Worm (Caenorhabditis elegans) whole organism, L4 larva: ENCODE data around the gene T14E8.2.

Source experiments
- D1046.2 ChIP-seq: fragments of 200-800 bp; sonication (Bioruptor generic); IDR thresholded peaks from 2 replicates; pipeline ENCODE4 v1.3.6; 2022; ENCODE audit warnings: missing genetic modification characterization, missing compliant biosample characterization
- F10B5.3 ChIP-seq: sonication (generic microtip); optimal IDR thresholded peaks from 2 replicates; lab custom pipeline; 2016; ENCODE audit warnings: mild to moderate bottlenecking, missing genetic modification characterization, missing compliant biosample characterization
- F37D6.2 ChIP-seq: sonication (generic microtip); optimal IDR thresholded peaks from 2 replicates; lab custom pipeline; 2016; ENCODE audit warnings: mild to moderate bottlenecking, missing genetic modification characterization, missing compliant biosample characterization
- T20F7.1 ChIP-seq: fragments of 200-800 bp; sonication (Bioruptor generic); optimal IDR thresholded peaks from 2 replicates; lab custom pipeline; 2018; ENCODE audit warnings: mild to moderate bottlenecking, missing genetic modification characterization, missing compliant biosample characterization
- T26A8.4 ChIP-seq: fragments of 200-800 bp; sonication (Bioruptor generic); IDR thresholded peaks from 2 replicates; pipeline ENCODE4 v1.3.6; 2022; ENCODE audit warnings: missing genetic modification characterization, missing compliant biosample characterization
- Y105C5A.15 ChIP-seq: fragments of 200-800 bp; sonication (Bioruptor generic); IDR thresholded peaks from 2 replicates; pipeline ENCODE4 v1.3.6; 2022; ENCODE audit warnings: missing genetic modification characterization, missing compliant biosample characterization
- ZK337.2 ChIP-seq: fragments of 200-800 bp; sonication (Bioruptor generic); IDR thresholded peaks from 2 replicates; pipeline ENCODE4 v1.3.6; 2022; ENCODE audit warnings: missing genetic modification reagents, missing genetic modification characterization, missing compliant biosample characterization
- ZK546.5 ChIP-seq, 2 experiments: sonication (generic microtip); optimal IDR thresholded peaks; 2 replicates each; lab custom pipeline; 2017; ENCODE audit warnings: missing biosample characterization in 2 of 2, missing genetic modification characterization in 2 of 2
- aha-1 ChIP-seq: fragments of 150-350 bp; peaks from one replicate; lab custom pipeline; 2014; ENCODE audit warnings: missing biosample characterization, missing genetic modification characterization
- aly-2 ChIP-seq: sonication (generic microtip); optimal IDR thresholded peaks from 2 replicates; lab custom pipeline; 2018; ENCODE audit warnings: missing biosample characterization, missing genetic modification characterization
- arid-1 ChIP-seq: fragments of 200-800 bp; sonication (Bioruptor generic); conservative IDR thresholded peaks from 2 replicates; pipeline ENCODE4 v1.3.6; 2022; ENCODE audit warnings: missing genetic modification reagents, missing genetic modification characterization, missing compliant biosample characterization
- ceh-20 ChIP-seq: fragments of 200-800 bp; sonication (Bioruptor generic); IDR thresholded peaks from 2 replicates; pipeline ENCODE4 v1.3.6; 2022; ENCODE audit warnings: missing genetic modification reagents, missing genetic modification characterization, missing compliant biosample characterization
- ceh-28 ChIP-seq: fragments of 150-350 bp; optimal IDR thresholded peaks from 2 replicates; lab custom pipeline; 2014; ENCODE audit warnings: missing biosample characterization, missing genetic modification reagents, missing genetic modification characterization
- ceh-62 ChIP-seq: sonication (generic microtip); optimal IDR thresholded peaks from 2 replicates; lab custom pipeline; 2017; ENCODE audit warnings: missing biosample characterization, missing genetic modification characterization
- ceh-82 ChIP-seq: sonication (generic microtip); optimal IDR thresholded peaks from 2 replicates; lab custom pipeline; 2017; ENCODE audit warnings: missing biosample characterization, missing genetic modification characterization
- cey-2 ChIP-seq: sonication (generic microtip); optimal IDR thresholded peaks from 3 replicates; lab custom pipeline; 2017; ENCODE audit warnings: missing genetic modification characterization, mild to moderate bottlenecking, missing compliant biosample characterization, antibody characterized with exemption, borderline replicate concordance; ENCODE audit not compliant: insufficient read depth
- ctbp-1 ChIP-seq: fragments of 200-800 bp; sonication (Bioruptor generic); IDR thresholded peaks from 2 replicates; pipeline ENCODE4 v1.3.6; 2022; ENCODE audit warnings: missing genetic modification reagents, missing genetic modification characterization, missing compliant biosample characterization
- daf-12 ChIP-seq: fragments of 150-350 bp; optimal IDR thresholded peaks from 2 replicates; lab custom pipeline; 2014; ENCODE audit warnings: missing biosample characterization, missing genetic modification reagents, missing genetic modification characterization
- daf-16 ChIP-seq, 3 experiments: sonication (generic microtip); optimal IDR thresholded peaks; 2 replicates each; lab custom pipeline; 2016 to 2017; ENCODE audit warnings: missing genetic modification characterization in 3 of 3, missing genetic modification reagents in 3 of 3, mild to moderate bottlenecking in 2 of 3, missing compliant biosample characterization in 2 of 3, missing biosample characterization in 1 of 3, moderate library complexity in 1 of 3
- daf-19 ChIP-seq: fragments of 200-800 bp; sonication (Bioruptor generic); conservative IDR thresholded peaks from 2 replicates; pipeline ENCODE4 v1.3.6; 2022; ENCODE audit warnings: missing genetic modification characterization, missing compliant biosample characterization
- dmd-9 ChIP-seq: fragments of 200-800 bp; sonication (Bioruptor generic); IDR thresholded peaks from 2 replicates; pipeline ENCODE4 v1.3.6; 2022; ENCODE audit warnings: missing genetic modification reagents, missing genetic modification characterization, missing compliant biosample characterization
- dpl-1 ChIP-seq: fragments of 150-350 bp; optimal IDR thresholded peaks from 2 replicates; lab custom pipeline; 2014; ENCODE audit warnings: missing biosample characterization, missing genetic modification reagents, missing genetic modification characterization
- dve-1 ChIP-seq: sonication (generic microtip); optimal IDR thresholded peaks from 2 replicates; lab custom pipeline; 2017; ENCODE audit warnings: antibody characterized with exemption, mild to moderate bottlenecking, missing genetic modification characterization, missing compliant biosample characterization; ENCODE audit not compliant: insufficient read depth
- egl-27 ChIP-seq: sonication (generic microtip); optimal IDR thresholded peaks from 3 replicates; lab custom pipeline; 2017; ENCODE audit warnings: missing biosample characterization, missing genetic modification reagents, missing genetic modification characterization
- egl-43 ChIP-seq: fragments of 200-800 bp; sonication (Bioruptor generic); IDR thresholded peaks from 2 replicates; pipeline ENCODE4 v1.3.6; 2022; ENCODE audit warnings: missing genetic modification reagents, missing genetic modification characterization, missing compliant biosample characterization
- fos-1 ChIP-seq: fragments of 150-350 bp; optimal IDR thresholded peaks from 2 replicates; lab custom pipeline; 2014; ENCODE audit warnings: missing biosample characterization, missing genetic modification characterization
- gei-8 ChIP-seq: fragments of 200-800 bp; sonication (Bioruptor generic); optimal IDR thresholded peaks from 2 replicates; lab custom pipeline; 2018; ENCODE audit warnings: mild to moderate bottlenecking, missing genetic modification characterization, missing compliant biosample characterization
- hif-1 ChIP-seq, 2 experiments: sonication (generic microtip); optimal IDR thresholded peaks; 2 replicates each; lab custom pipeline; 2016 to 2017; ENCODE audit warnings: missing compliant biosample characterization in 2 of 2, missing genetic modification characterization in 2 of 2, missing genetic modification reagents in 2 of 2, missing genotype in 2 of 2, mild to moderate bottlenecking in 1 of 2
- hlh-11 ChIP-seq: fragments of 200-800 bp; sonication (Bioruptor generic); optimal IDR thresholded peaks from 2 replicates; lab custom pipeline; 2018; ENCODE audit warnings: mild to moderate bottlenecking, missing genetic modification characterization, missing compliant biosample characterization
- hlh-30 ChIP-seq: sonication (generic microtip); optimal IDR thresholded peaks from 2 replicates; lab custom pipeline; 2017; ENCODE audit warnings: antibody characterized with exemption, mild to moderate bottlenecking, missing genetic modification characterization, missing compliant biosample characterization; ENCODE audit not compliant: insufficient read depth
- lin-15B ChIP-seq: fragments of 150-350 bp; sonication (generic microtip); optimal IDR thresholded peaks from 3 replicates; lab custom pipeline; 2014; ENCODE audit warnings: missing biosample characterization, missing genetic modification characterization
- lin-29 ChIP-seq: fragments of 200-800 bp; sonication (Bioruptor generic); IDR thresholded peaks from 2 replicates; pipeline ENCODE4 v1.3.6; 2022; ENCODE audit warnings: missing genetic modification reagents, missing genetic modification characterization, missing compliant biosample characterization
- madf-5 ChIP-seq, 2 experiments: fragments of 200-800 bp; sonication (Bioruptor generic); IDR thresholded peaks; 2 replicates each; pipeline ENCODE4 v1.3.6; 2022; ENCODE audit warnings: missing compliant biosample characterization in 2 of 2, missing genetic modification characterization in 2 of 2
- mdt-29 ChIP-seq: fragments of 200-800 bp; sonication (Bioruptor generic); IDR thresholded peaks from 2 replicates; pipeline ENCODE4 v1.3.6; 2022; ENCODE audit warnings: missing genetic modification reagents, missing genetic modification characterization, missing compliant biosample characterization
- mep-1 ChIP-seq: fragments of 150-350 bp; sonication (generic microtip); optimal IDR thresholded peaks from 3 replicates; lab custom pipeline; 2014; ENCODE audit warnings: missing biosample characterization, missing genetic modification characterization
- nhr-111 ChIP-seq: fragments of 200-800 bp; sonication (Bioruptor generic); optimal IDR thresholded peaks from 2 replicates; lab custom pipeline; 2018; ENCODE audit warnings: mild to moderate bottlenecking, missing genetic modification characterization, missing compliant biosample characterization
- nhr-25 ChIP-seq: sonication (generic microtip); optimal IDR thresholded peaks from 2 replicates; lab custom pipeline; 2017; ENCODE audit warnings: missing genetic modification characterization, mild to moderate bottlenecking, missing compliant biosample characterization, antibody characterized with exemption, moderate library complexity, borderline replicate concordance; ENCODE audit not compliant: insufficient read depth
- nhr-28 ChIP-seq: fragments of 150-350 bp; optimal IDR thresholded peaks from 2 replicates; lab custom pipeline; 2014; ENCODE audit warnings: missing biosample characterization, missing genetic modification characterization
- nhr-48 ChIP-seq: sonication (generic microtip); optimal IDR thresholded peaks from 2 replicates; lab custom pipeline; 2016; ENCODE audit warnings: mild to moderate bottlenecking, missing genetic modification characterization, missing compliant biosample characterization
- nhr-76 ChIP-seq: fragments of 150-350 bp; optimal IDR thresholded peaks from 2 replicates; lab custom pipeline; 2014; ENCODE audit warnings: missing biosample characterization, missing genetic modification characterization
- nhr-77 ChIP-seq: fragments of 150-350 bp; optimal IDR thresholded peaks from 2 replicates; lab custom pipeline; 2014; ENCODE audit warnings: missing biosample characterization, missing genetic modification characterization
- pqm-1 ChIP-seq: sonication (generic microtip); optimal IDR thresholded peaks from 2 replicates; lab custom pipeline; 2017; ENCODE audit warnings: missing biosample characterization, missing genetic modification characterization
- sdz-12 ChIP-seq: fragments of 200-800 bp; sonication (Bioruptor generic); optimal IDR thresholded peaks from 2 replicates; lab custom pipeline; 2018; ENCODE audit warnings: mild to moderate bottlenecking, missing genetic modification characterization, missing compliant biosample characterization
- spr-3 ChIP-seq: fragments of 200-800 bp; sonication (Bioruptor generic); optimal IDR thresholded peaks from 2 replicates; lab custom pipeline; 2018; ENCODE audit warnings: mild to moderate bottlenecking, missing genetic modification characterization, missing compliant biosample characterization
- tag-97 ChIP-seq: fragments of 200-800 bp; sonication (Bioruptor generic); IDR thresholded peaks from 2 replicates; pipeline ENCODE4 v1.3.6; 2022; ENCODE audit warnings: missing genetic modification characterization, missing compliant biosample characterization
- unc-39 ChIP-seq: sonication (generic microtip); optimal IDR thresholded peaks from 2 replicates; lab custom pipeline; 2017; ENCODE audit warnings: missing biosample characterization, missing genetic modification characterization
- zag-1 ChIP-seq: fragments of 150-350 bp; optimal IDR thresholded peaks from 2 replicates; lab custom pipeline; 2014; ENCODE audit warnings: missing biosample characterization, missing genetic modification characterization
- zfp-3 ChIP-seq: fragments of 200-800 bp; sonication (Bioruptor generic); conservative IDR thresholded peaks from 2 replicates; pipeline ENCODE4 v1.3.6; 2022; ENCODE audit warnings: missing genetic modification reagents, missing genetic modification characterization, missing compliant biosample characterization
- zip-11 ChIP-seq: fragments of 200-800 bp; sonication (Bioruptor generic); IDR thresholded peaks from 2 replicates; pipeline ENCODE4 v1.3.6; 2022; ENCODE audit warnings: missing genetic modification characterization, missing compliant biosample characterization

Gene T14E8.2

ce11 chrX:6593178-6593786 is 50.5 kb downstream of the T14E8.2 start (continued):
- TF ChIP-seq hlh-30 (peak; percentile 79), T20F7.1 (peak; percentile 57), D1046.2 (peak; percentile 72; the same call in 1 of the 2 replicates), mdt-29 (GFP tag; lab: Robert Waterston, UW) (no peak), pqm-1 (tag; lab: Kevin White, UChicago) (no peak), ZK337.2 (GFP tag; lab: Robert Waterston, UW) (0 out of 2 replicates have a peak, but pooled peaks have one; percentile 45), sdz-12 (GFP tag; lab: Kevin White, UChicago) (peak; percentile 46), T26A8.4 (GFP tag; lab: Robert Waterston, UW) (no peak), aha-1 (tag; lab: Kevin White, UChicago) (no peak), dmd-9 (GFP tag; lab: Robert Waterston, UW) (peak; percentile 82), zfp-3 (GFP tag; lab: Robert Waterston, UW) (0 out of 2 replicates have a peak, but pooled peaks have one; percentile 53), arid-1 (peak; percentile 96), F10B5.3 (tag; lab: Kevin White, UChicago) (peak; percentile 51), dpl-1 (GFP tag; lab: Kevin White, UChicago) (no peak), daf-16 (GFP tag; optimal IDR thresholded peaks at IDR 0.05; lab: Kevin White, UChicago) (peak; percentile 63 to 93), daf-16 (tag; optimal IDR thresholded peaks at IDR 0.05; lab: Kevin White, UChicago) (peak; percentile 68), ceh-62 (tag; lab: Kevin White, UChicago) (no peak), daf-19 (peak; percentile 91), nhr-28 (tag; lab: Kevin White, UChicago) (no peak), spr-3 (GFP tag; lab: Kevin White, UChicago) (peak; percentile 67), nhr-111 (no peak), cey-2 (tag; lab: Kevin White, UChicago) (no peak), F37D6.2 (tag; lab: Kevin White, UChicago) (peak; percentile 35), aly-2 (tag; lab: Kevin White, UChicago) (no peak), zag-1 (no peak), ceh-28 (tag; lab: Kevin White, UChicago) (no peak), daf-12 (tag; lab: Kevin White, UChicago) (no peak), nhr-48 (tag; lab: Kevin White, UChicago) (peak; percentile 68), madf-5 (GFP tag; IDR thresholded peaks at IDR 0.05; lab: Robert Waterston, UW) (peak; percentile 63 to 96; a peak in 3 of 4 replicates), nhr-77 (tag; lab: Kevin White, UChicago) (peak; percentile 38), fos-1 (tag; lab: Kevin White, UChicago) (no peak), gei-8 (GFP tag; lab: Kevin White, UChicago) (peak; percentile 81), lin-15B (no peak), dve-1 (tag; lab: Kevin White, UChicago) (peak; percentile 52), ZK546.5 (tag; optimal IDR thresholded peaks at IDR 0.05; lab: Kevin White, UChicago) (no peak), zip-11 (GFP tag; lab: Robert Waterston, UW) (0 out of 2 replicates have a peak, but pooled peaks have one; percentile 52), egl-27 (tag; lab: Kevin White, UChicago) (no peak), nhr-76 (tag; lab: Kevin White, UChicago) (no peak), tag-97 (GFP tag; lab: Robert Waterston, UW) (no peak), ceh-82 (tag; lab: Kevin White, UChicago) (no peak), hlh-11 (tag; lab: Kevin White, UChicago) (peak; percentile 52), hif-1 (tag; optimal IDR thresholded peaks at IDR 0.05; lab: Kevin White, UChicago) (no peak), lin-29 (no peak), mep-1 (tag; lab: Kevin White, UChicago) (peak; percentile 83), ceh-20 (GFP tag; lab: Robert Waterston, UW) (peak; percentile 79), ctbp-1 (GFP tag; lab: Robert Waterston, UW) (peak; percentile 91), unc-39 (tag; lab: Kevin White, UChicago) (no peak), Y105C5A.15 (GFP tag; lab: Robert Waterston, UW) (peak; percentile 89; the same call in 1 of the 2 replicates), nhr-25 (tag; lab: Kevin White, UChicago) (no peak), egl-43 (GFP tag; lab: Robert Waterston, UW) (no peak; the same call in 1 of the 2 replicates)
